Worm (Caenorhabditis elegans): ENCODE results near the gene him-17.

DNA sequence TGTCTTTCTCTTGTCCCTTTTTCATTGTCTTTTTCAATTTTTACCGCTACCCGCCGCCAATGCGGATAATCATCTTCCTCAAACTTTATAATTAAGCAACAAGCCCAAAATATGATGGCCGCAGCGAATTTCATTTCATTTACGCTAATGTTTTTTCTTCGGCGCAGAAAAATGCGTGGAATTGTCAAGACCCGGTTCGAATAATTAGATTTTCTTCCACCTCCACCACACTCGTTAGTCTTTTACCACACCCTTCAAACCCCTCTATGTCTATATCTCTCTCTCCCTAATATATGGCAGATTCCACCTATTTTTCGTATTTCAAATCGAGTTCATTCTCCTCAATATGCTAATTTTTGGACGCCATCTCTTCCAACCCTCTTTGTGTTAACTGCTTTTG, 6.0 kb upstream of the him-17 start:
- TF ChIP-seq unc-86 (tag; optimal IDR thresholded peaks at IDR 0.05) (no peak), lin-39 (tag; optimal IDR thresholded peaks at IDR 0.05) (no peak), ces-1 (GFP tag; optimal IDR thresholded peaks at IDR 0.05) (no peak), tlp-1 (tag; optimal IDR thresholded peaks at IDR 0.05) (no peak), ztf-11 (tag; optimal IDR thresholded peaks at IDR 0.05) (no peak), ztf-4 (tag; optimal IDR thresholded peaks at IDR 0.05) (no peak), unc-130 (tag; optimal IDR thresholded peaks at IDR 0.05) (no peak), aly-2 (tag; optimal IDR thresholded peaks at IDR 0.05) (no peak), mep-1 (tag; optimal IDR thresholded peaks at IDR 0.05) (no peak), tbx-2 (tag; optimal IDR thresholded peaks at IDR 0.05) (no peak), pax-3 (tag; optimal IDR thresholded peaks at IDR 0.05) (no peak), nhr-12 (tag; optimal IDR thresholded peaks at IDR 0.05) (no peak), nhr-11 (tag; optimal IDR thresholded peaks at IDR 0.05) (no peak), lin-13 (GFP tag; optimal IDR thresholded peaks at IDR 0.05) (no peak)

Data from whole organism, L1 larva.